Fruit fly (Drosophila melanogaster) whole organism, prepupa: Measurements from ENCODE around the gene CG10298.
A peak's percentile ranks its signal among the peaks of the same experiment; 100 is the strongest.

ENCODE experiments used
- CG10631 ChIP-seq: fragments of 200-800 bp; sonication (Bioruptor generic); optimal IDR thresholded peaks from 2 replicates; lab custom pipeline; 2016; ENCODE audit warnings: missing biosample characterization, missing genetic modification characterization
- CG10669 ChIP-seq: fragments of 200-800 bp; sonication (Bioruptor generic); optimal IDR thresholded peaks from 3 replicates; lab custom pipeline; 2018; ENCODE audit warnings: missing biosample characterization, mild to moderate bottlenecking, missing genetic modification characterization, moderate library complexity
- CG11294 ChIP-seq: fragments of 200-800 bp; sonication (Bioruptor generic); IDR thresholded peaks from 2 replicates; pipeline ENCODE4 v1.3.6; 2022; ENCODE audit warnings: missing biosample characterization, missing genetic modification characterization
- CG11762 ChIP-seq: fragments of 200-800 bp; sonication (Bioruptor generic); optimal IDR thresholded peaks from 3 replicates; lab custom pipeline; 2016; ENCODE audit warnings: missing biosample characterization, missing genetic modification characterization; ENCODE audit not compliant: insufficient read depth
- CG11902 ChIP-seq: fragments of 200-800 bp; sonication (Bioruptor generic); optimal IDR thresholded peaks from 3 replicates; lab custom pipeline; 2016; ENCODE audit warnings: missing biosample characterization, missing genetic modification characterization
- CG1621 ChIP-seq: fragments of 200-800 bp; sonication (Bioruptor generic); optimal IDR thresholded peaks from 3 replicates; lab custom pipeline; 2018; ENCODE audit warnings: missing biosample characterization, mild to moderate bottlenecking, missing genetic modification characterization
- CG3032 ChIP-seq: fragments of 200-800 bp; optimal IDR thresholded peaks from 2 replicates; lab custom pipeline; 2019; ENCODE audit warnings: missing biosample characterization, mild to moderate bottlenecking, missing genetic modification characterization, moderate library complexity
- CG34406 ChIP-seq: fragments of 200-800 bp; sonication (Bioruptor generic); optimal IDR thresholded peaks from 3 replicates; lab custom pipeline; 2016; ENCODE audit warnings: missing biosample characterization, missing genetic modification characterization
- CG3919 ChIP-seq: fragments of 200-800 bp; sonication (Bioruptor generic); optimal IDR thresholded peaks from 3 replicates; lab custom pipeline; 2016; ENCODE audit warnings: missing biosample characterization, missing genetic modification characterization
- CG6163 ChIP-seq: fragments of 200-800 bp; sonication (Bioruptor generic); IDR thresholded peaks from 3 replicates; pipeline ENCODE4 v1.3.6; 2022; ENCODE audit warnings: missing biosample characterization, missing genetic modification characterization
- CG6808 ChIP-seq: fragments of 200-800 bp; sonication (Bioruptor generic); optimal IDR thresholded peaks from 3 replicates; lab custom pipeline; 2017; ENCODE audit warnings: missing biosample characterization, missing genetic modification characterization, mild to moderate bottlenecking, moderate library complexity, missing genetic modification reagents
- CG7368 ChIP-seq: fragments of 200-800 bp; sonication (Bioruptor generic); optimal IDR thresholded peaks from 3 replicates; lab custom pipeline; 2016; ENCODE audit warnings: missing biosample characterization, missing genetic modification characterization
- CG8632 ChIP-seq: fragments of 200-800 bp; sonication (Bioruptor generic); optimal IDR thresholded peaks from 3 replicates; lab custom pipeline; 2016; ENCODE audit warnings: missing biosample characterization, missing genetic modification characterization
- CG9139 ChIP-seq: fragments of 200-800 bp; sonication (Bioruptor generic); optimal IDR thresholded peaks from 3 replicates; lab custom pipeline; 2017; ENCODE audit warnings: missing biosample characterization, mild to moderate bottlenecking, missing genetic modification characterization
- Eip78C ChIP-seq: fragments of 200-800 bp; sonication (Bioruptor generic); peaks from one replicate; lab custom pipeline; 2016; ENCODE audit warnings: missing biosample characterization, missing genetic modification characterization
- Ets96B ChIP-seq: fragments of 200-800 bp; optimal IDR thresholded peaks from 2 replicates; lab custom pipeline; 2019; ENCODE audit warnings: missing biosample characterization, mild to moderate bottlenecking, missing genetic modification characterization, moderate library complexity
- Gug ChIP-seq: fragments of 200-800 bp; sonication (Bioruptor generic); IDR thresholded peaks from 2 replicates; pipeline ENCODE4 v1.3.6; 2022; ENCODE audit warnings: missing biosample characterization, missing genetic modification characterization
- Hr39 ChIP-seq: fragments of 200-800 bp; sonication (Bioruptor generic); optimal IDR thresholded peaks from 2 replicates; lab custom pipeline; 2016; ENCODE audit warnings: missing biosample characterization, missing genetic modification characterization
- Lpt ChIP-seq: fragments of 200-800 bp; sonication (Bioruptor generic); optimal IDR thresholded peaks from 3 replicates; lab custom pipeline; 2016; ENCODE audit warnings: missing biosample characterization, missing genetic modification characterization
- Smox ChIP-seq: fragments of 200-800 bp; sonication (Bioruptor generic); optimal IDR thresholded peaks from 3 replicates; lab custom pipeline; 2016; ENCODE audit warnings: missing biosample characterization, missing genetic modification characterization
- Sox14 ChIP-seq: fragments of 200-800 bp; sonication (Bioruptor generic); optimal IDR thresholded peaks from 3 replicates; lab custom pipeline; 2016; ENCODE audit warnings: missing biosample characterization, missing genetic modification characterization
- Sox15 ChIP-seq: fragments of 200-800 bp; sonication (Bioruptor generic); optimal IDR thresholded peaks from 3 replicates; lab custom pipeline; 2016; ENCODE audit warnings: missing biosample characterization, missing genetic modification characterization
- acj6 ChIP-seq: fragments of 200-800 bp; sonication (Bioruptor generic); optimal IDR thresholded peaks from 3 replicates; lab custom pipeline; 2016; ENCODE audit warnings: missing biosample characterization, missing genetic modification characterization
- cyc ChIP-seq: fragments of 200-800 bp; sonication (Bioruptor generic); optimal IDR thresholded peaks from 3 replicates; lab custom pipeline; 2016; ENCODE audit warnings: missing biosample characterization, missing genetic modification characterization
- fd59A ChIP-seq: fragments of 200-800 bp; sonication (Bioruptor generic); optimal IDR thresholded peaks from 2 replicates; lab custom pipeline; 2017; ENCODE audit warnings: missing biosample characterization, mild to moderate bottlenecking, missing genetic modification characterization, missing genetic modification reagents
- fd85E ChIP-seq: fragments of 200-800 bp; sonication (Bioruptor generic); optimal IDR thresholded peaks from 3 replicates; lab custom pipeline; 2016; ENCODE audit warnings: missing biosample characterization, missing genetic modification characterization
- lz ChIP-seq: fragments of 200-800 bp; sonication (Bioruptor generic); optimal IDR thresholded peaks from 3 replicates; lab custom pipeline; 2016; ENCODE audit warnings: missing biosample characterization, missing genetic modification characterization
- net ChIP-seq: fragments of 200-800 bp; sonication (Bioruptor generic); optimal IDR thresholded peaks from 3 replicates; lab custom pipeline; 2016; ENCODE audit warnings: missing biosample characterization, missing genetic modification characterization
- pdm3 ChIP-seq: fragments of 200-800 bp; sonication (Bioruptor generic); optimal IDR thresholded peaks from 3 replicates; lab custom pipeline; 2016; ENCODE audit warnings: missing biosample characterization, missing genetic modification characterization
- salr ChIP-seq, 2 experiments: fragments of 200-800 bp; sonication (Bioruptor generic); optimal IDR thresholded peaks; 3 replicates each; lab custom pipeline; 2016 to 2018; ENCODE audit warnings: missing biosample characterization in 2 of 2, missing genetic modification characterization in 2 of 2, mild to moderate bottlenecking in 1 of 2
- ss ChIP-seq, 2 experiments: fragments of 200-800 bp; sonication (Bioruptor generic); optimal IDR thresholded peaks; 2 replicates in 1 of 2; 3 replicates in 1 of 2; lab custom pipeline; 2017 to 2018; ENCODE audit warnings: mild to moderate bottlenecking in 2 of 2, missing biosample characterization in 2 of 2, missing genetic modification characterization in 2 of 2, moderate library complexity in 1 of 2
- svp ChIP-seq: fragments of 200-800 bp; sonication (Bioruptor generic); peaks from one replicate; lab custom pipeline; 2016; ENCODE audit warnings: missing biosample characterization, missing genetic modification characterization
- topi ChIP-seq: fragments of 200-800 bp; sonication (Bioruptor generic); optimal IDR thresholded peaks from 3 replicates; lab custom pipeline; 2016; ENCODE audit warnings: missing biosample characterization, missing genetic modification characterization

CG10298 gene

DNA sequence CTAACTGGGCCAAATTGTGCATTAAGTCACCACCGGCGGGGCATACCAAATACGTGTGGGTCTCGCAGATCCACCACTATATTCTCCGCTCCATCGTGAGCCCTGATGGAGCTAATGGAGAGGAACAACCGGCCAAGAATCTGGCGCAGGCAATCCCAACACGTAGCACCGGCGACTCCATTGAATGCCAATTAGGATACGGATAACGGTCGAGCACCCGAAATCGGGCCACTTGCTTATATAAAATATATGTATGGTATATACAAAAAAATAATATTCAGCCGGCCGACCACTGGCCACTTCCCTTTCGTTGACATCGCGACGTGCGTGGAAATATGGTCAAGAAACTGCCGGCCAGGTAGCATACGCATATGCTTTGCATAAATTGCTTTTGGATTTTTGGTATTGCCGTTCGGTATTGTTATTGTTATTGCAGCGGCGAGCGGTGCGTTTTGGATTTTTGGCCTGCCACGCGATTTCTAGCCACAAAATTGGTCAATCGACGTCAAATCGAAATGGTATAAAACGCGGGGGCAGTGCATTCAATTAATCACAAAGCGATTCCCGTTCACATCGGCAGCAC is 41.5 kb upstream of the CG10298 start, which contains the start of gene Osi15:
Gene Osi15, plus strand, starts transcription at position 548 of the 583 bp plus-strand sequence.
- TF ChIP-seq CG6163 (GFP tag; lab: Robert Waterston, UW) (no peak), salr (GFP tag; optimal IDR thresholded peaks at IDR 0.05; lab: Kevin White, UChicago) (no peak), CG11294 (GFP tag; lab: Robert Waterston, UW) (no peak), svp (GFP tag; lab: Kevin White, UChicago) (peak; percentile 41)

DNA sequence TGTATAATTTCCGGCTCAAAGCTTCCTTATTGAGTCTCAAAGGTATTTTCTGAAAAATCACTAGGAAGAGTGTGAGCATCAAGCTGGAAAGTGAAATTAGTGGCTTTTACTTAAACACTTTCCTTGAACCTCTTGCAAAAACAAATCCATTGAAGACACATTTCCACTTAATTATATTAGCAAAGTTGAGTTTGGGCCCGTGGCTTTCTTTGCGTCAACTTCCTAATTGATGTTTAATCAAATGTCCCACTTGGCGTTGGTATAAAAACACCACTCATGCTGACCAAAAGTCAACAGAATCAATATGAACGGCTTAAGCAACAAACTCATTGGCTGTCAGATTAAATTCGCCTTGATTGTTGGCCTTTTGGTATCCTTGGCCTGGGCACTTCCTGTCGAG is 39.1 kb upstream of the CG10298 start, which contains the start of gene CG46396:
Gene CG46396, plus strand, starts transcription at position 301 of the 400 bp plus-strand sequence.
- TF ChIP-seq cyc (GFP tag; lab: Kevin White, UChicago) (no peak), CG3919 (GFP tag; lab: Kevin White, UChicago) (no peak), pdm3 (no peak), Gug (GFP tag; lab: Robert Waterston, UW) (no peak), Sox14 (GFP tag; lab: Kevin White, UChicago) (no peak), Ets96B (tag; lab: Kevin White, UChicago) (no peak), fd85E (GFP tag; lab: Kevin White, UChicago) (no peak), Hr39 (GFP tag; lab: Kevin White, UChicago) (no peak), acj6 (GFP tag; lab: Kevin White, UChicago) (no peak), CG34406 (no peak), CG1621 (no peak), CG8632 (GFP tag; lab: Kevin White, UChicago) (no peak), CG11294 (GFP tag; lab: Robert Waterston, UW) (no peak), CG11902 (GFP tag; lab: Kevin White, UChicago) (no peak), Smox (no peak), CG6808 (no peak), ss (GFP tag; optimal IDR thresholded peaks at IDR 0.05; lab: Kevin White, UChicago) (no peak), CG10631 (GFP tag; lab: Kevin White, UChicago) (no peak)
- TF ChIP-seq, all 60 proteins: peak for 0

DNA sequence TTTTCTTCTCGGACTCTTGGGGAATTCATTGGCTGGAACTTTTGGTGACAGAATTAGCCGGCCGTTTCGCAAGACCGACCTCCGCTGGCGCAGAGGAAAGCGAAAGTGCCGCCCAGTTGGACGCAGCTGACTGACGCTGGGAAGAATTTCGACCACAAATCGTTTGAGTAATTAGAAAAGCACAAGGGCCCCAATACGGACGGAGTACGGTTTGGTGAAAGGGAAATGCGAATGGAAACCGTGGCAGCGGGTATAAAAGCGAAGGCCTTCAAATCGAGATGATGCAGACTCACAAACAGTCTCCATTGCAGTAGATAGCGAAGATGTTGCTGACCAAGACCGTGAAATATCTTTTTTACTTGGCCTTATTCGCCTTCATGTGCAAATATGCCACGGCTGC is 37.9 kb upstream of the CG10298 start, which contains the start of gene Osi16:
Gene Osi16, plus strand, starts transcription at position 301 of the 400 bp plus-strand sequence.
- TF ChIP-seq Sox14 (GFP tag; lab: Kevin White, UChicago) (no peak), CG9139 (GFP tag; lab: Kevin White, UChicago) (no peak), net (GFP tag; lab: Kevin White, UChicago) (no peak), CG10669 (GFP tag; lab: Kevin White, UChicago) (no peak), Lpt (GFP tag; lab: Kevin White, UChicago) (no peak), Sox15 (GFP tag; lab: Kevin White, UChicago) (no peak), CG11902 (GFP tag; lab: Kevin White, UChicago) (no peak), CG10631 (GFP tag; lab: Kevin White, UChicago) (no peak), svp (GFP tag; lab: Kevin White, UChicago) (no peak), pdm3 (no peak), CG8632 (GFP tag; lab: Kevin White, UChicago) (no peak), fd59A (GFP tag; lab: Kevin White, UChicago) (no peak), lz (GFP tag; lab: Kevin White, UChicago) (no peak), acj6 (GFP tag; lab: Kevin White, UChicago) (no peak), Eip78C (GFP tag; lab: Kevin White, UChicago) (no peak), CG1621 (no peak), CG6808 (no peak)

DNA sequence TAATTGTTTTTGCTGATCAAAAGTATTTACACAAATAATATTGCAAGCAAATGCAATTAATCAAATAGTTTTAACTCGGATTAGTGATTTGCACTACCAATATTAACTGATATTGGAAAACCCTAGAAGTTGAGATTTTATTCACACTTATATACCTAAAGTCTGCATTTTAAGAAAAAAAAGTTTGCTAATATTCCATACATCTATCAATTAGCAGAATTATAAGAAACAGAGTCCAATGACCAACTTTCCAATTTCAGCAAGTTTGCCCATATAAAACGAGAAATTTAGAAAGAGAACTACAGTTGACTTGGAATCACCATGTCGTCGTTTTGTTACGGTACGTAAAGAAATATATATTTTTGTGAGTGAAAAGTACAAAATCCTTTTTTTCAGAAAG is 36.2 kb upstream of the CG10298 start, which contains the start of gene CG46026:
Gene CG46026, plus strand, starts transcription at position 301 of the 400 bp plus-strand sequence.
- TF ChIP-seq Eip78C (GFP tag; lab: Kevin White, UChicago) (no peak), CG6163 (GFP tag; lab: Robert Waterston, UW) (no peak), Hr39 (GFP tag; lab: Kevin White, UChicago) (no peak), Sox14 (GFP tag; lab: Kevin White, UChicago) (no peak), CG34406 (no peak), acj6 (GFP tag; lab: Kevin White, UChicago) (no peak), CG11762 (no peak), CG11902 (GFP tag; lab: Kevin White, UChicago) (no peak), svp (GFP tag; lab: Kevin White, UChicago) (no peak), topi (no peak), CG7368 (GFP tag; lab: Kevin White, UChicago) (no peak), salr (GFP tag; optimal IDR thresholded peaks at IDR 0.05; lab: Kevin White, UChicago) (no peak), CG3032 (tag; lab: Kevin White, UChicago) (no peak), Ets96B (tag; lab: Kevin White, UChicago) (no peak)
